Worm (Caenorhabditis elegans) whole organism, young adult: Measurements from ENCODE around the gene toca-2.

Experiments used
- ama-1 ChIP-seq, 3 experiments: fragments of 150-350 bp in 1 of 3; sonication (generic microtip) in 2 of 3; optimal IDR thresholded peaks; 2 replicates each; lab custom pipeline; 2014 to 2018; ENCODE audit warnings: missing biosample characterization in 2 of 3, missing genetic modification characterization in 2 of 3, missing genetic modification reagents in 2 of 3
- ceh-100 ChIP-seq: fragments of 200-800 bp; sonication (Bioruptor generic); IDR thresholded peaks from 2 replicates; pipeline ENCODE4 v1.3.6; 2022; ENCODE audit warnings: missing genetic modification reagents, missing genetic modification characterization, missing compliant biosample characterization
- dpff-1 ChIP-seq: sonication (generic microtip); optimal IDR thresholded peaks from 2 replicates; lab custom pipeline; 2017; ENCODE audit warnings: mild to moderate bottlenecking, missing genetic modification characterization, missing compliant biosample characterization
- egl-44 ChIP-seq: fragments of 200-800 bp; sonication (Bioruptor generic); IDR thresholded peaks from 2 replicates; pipeline ENCODE4 v1.3.6; 2022; ENCODE audit warnings: missing genetic modification reagents, missing genetic modification characterization, missing compliant biosample characterization
- hsf-1 ChIP-seq: fragments of 200-800 bp; sonication (Bioruptor generic); IDR thresholded peaks from 2 replicates; pipeline ENCODE4 v1.3.6; 2022; ENCODE audit warnings: missing genetic modification reagents, missing genetic modification characterization, missing compliant biosample characterization
- lsy-27 ChIP-seq: sonication (generic microtip); optimal IDR thresholded peaks from 2 replicates; lab custom pipeline; 2017; ENCODE audit warnings: missing genetic modification characterization, mild to moderate bottlenecking, missing compliant biosample characterization, antibody characterized with exemption, missing genotype, borderline replicate concordance; ENCODE audit not compliant: insufficient read depth
- mcd-1 ChIP-seq: fragments of 200-800 bp; sonication (Bioruptor generic); IDR thresholded peaks from 2 replicates; pipeline ENCODE4 v1.3.6; 2022; ENCODE audit warnings: missing genetic modification reagents, missing genetic modification characterization, missing compliant biosample characterization
- nfya-1 ChIP-seq: sonication (generic microtip); optimal IDR thresholded peaks from 2 replicates; lab custom pipeline; 2017; ENCODE audit warnings: antibody characterized with exemption, missing compliant biosample characterization, missing genetic modification characterization, borderline replicate concordance; ENCODE audit not compliant: insufficient read depth
- pha-4 ChIP-seq: fragments of 150-350 bp; sonication (generic microtip); optimal IDR thresholded peaks from 2 replicates; lab custom pipeline; 2014; ENCODE audit warnings: missing biosample characterization, missing genetic modification reagents, missing genetic modification characterization
- sptf-2 ChIP-seq: fragments of 200-800 bp; sonication (Bioruptor generic); optimal IDR thresholded peaks from 2 replicates; lab custom pipeline; 2018; ENCODE audit warnings: mild to moderate bottlenecking, missing genetic modification characterization, missing compliant biosample characterization
- unc-130 ChIP-seq: sonication (generic microtip); optimal IDR thresholded peaks from 2 replicates; lab custom pipeline; 2016; ENCODE audit warnings: missing genetic modification reagents, missing genetic modification characterization, missing compliant biosample characterization
- unc-62 ChIP-seq: fragments of 150-350 bp; optimal IDR thresholded peaks from 2 replicates; lab custom pipeline; 2014; ENCODE audit warnings: missing biosample characterization, missing genetic modification reagents, missing genetic modification characterization
- xnd-1 ChIP-seq: sonication (generic microtip); optimal IDR thresholded peaks from 2 replicates; lab custom pipeline; 2016; ENCODE audit warnings: missing genotype, missing genetic modification reagents, missing genetic modification characterization, missing compliant biosample characterization

ce11 chrIII:13716831-13717230 is 38.9 kb upstream of the toca-2 start:
- TF ChIP-seq unc-130 (no peak), ama-1 (optimal IDR thresholded peaks at IDR 0.05; lab: Kevin White, UChicago) (no peak), ama-1 (GFP tag; optimal IDR thresholded peaks at IDR 0.05; lab: Kevin White, UChicago) (no peak), lsy-27 (no peak), xnd-1 (tag; lab: Kevin White, UChicago) (no peak), sptf-2 (GFP tag; lab: Kevin White, UChicago) (no peak), ceh-100 (GFP tag; lab: Robert Waterston, UW) (no peak), unc-62 (no peak), pha-4 (no peak), dpff-1 (tag; lab: Kevin White, UChicago) (no peak), nfya-1 (tag; lab: Kevin White, UChicago) (no peak), mcd-1 (GFP tag; lab: Robert Waterston, UW) (no peak), hsf-1 (GFP tag; lab: Robert Waterston, UW) (no peak), egl-44 (GFP tag; lab: Robert Waterston, UW) (no peak)
